Worm (Caenorhabditis elegans) whole organism, L3 larva: ENCODE measurements around the gene F55A11.6.

Source experiments
- R02D3.7 ChIP-seq: fragments of 150-350 bp; optimal IDR thresholded peaks from 2 replicates; lab custom pipeline; 2014; ENCODE audit warnings: missing biosample characterization, missing genetic modification characterization
- ZK546.5 ChIP-seq: sonication (generic microtip); optimal IDR thresholded peaks from 2 replicates; lab custom pipeline; 2017; ENCODE audit warnings: missing biosample characterization, missing genetic modification characterization
- aly-2 ChIP-seq: fragments of 150-350 bp; optimal IDR thresholded peaks from 2 replicates; lab custom pipeline; 2014; ENCODE audit warnings: missing biosample characterization, missing genetic modification characterization
- ama-1 ChIP-seq: fragments of 150-350 bp; optimal IDR thresholded peaks from 2 replicates; lab custom pipeline; 2018
- ceh-16 ChIP-seq: sonication (generic microtip); optimal IDR thresholded peaks from 2 replicates; lab custom pipeline; 2017; ENCODE audit warnings: missing biosample characterization, missing genetic modification characterization
- ceh-28 ChIP-seq: fragments of 150-350 bp; optimal IDR thresholded peaks from 2 replicates; lab custom pipeline; 2014; ENCODE audit warnings: missing biosample characterization, missing genetic modification reagents, missing genetic modification characterization
- ceh-82 ChIP-seq: fragments of 150-350 bp; optimal IDR thresholded peaks from 2 replicates; lab custom pipeline; 2014; ENCODE audit warnings: missing biosample characterization, missing genetic modification characterization
- ceh-9 ChIP-seq: sonication (generic microtip); optimal IDR thresholded peaks from 2 replicates; lab custom pipeline; 2018; ENCODE audit warnings: missing biosample characterization, missing genetic modification characterization
- egl-27 ChIP-seq: sonication (generic microtip); optimal IDR thresholded peaks from 4 replicates; lab custom pipeline; 2017; ENCODE audit warnings: missing biosample characterization, missing genetic modification reagents, missing genetic modification characterization
- egl-5 ChIP-seq: fragments of 150-350 bp; optimal IDR thresholded peaks from 2 replicates; lab custom pipeline; 2017; ENCODE audit warnings: missing biosample characterization, missing genetic modification reagents, missing genetic modification characterization, inconsistent platforms
- elt-1 ChIP-seq: fragments of 150-350 bp; optimal IDR thresholded peaks from 2 replicates; lab custom pipeline; 2014; ENCODE audit warnings: missing biosample characterization, missing genetic modification characterization
- elt-2 ChIP-seq: sonication (generic microtip); optimal IDR thresholded peaks from 2 replicates; lab custom pipeline; 2016; ENCODE audit warnings: missing genetic modification reagents, mild to moderate bottlenecking, missing genetic modification characterization, missing compliant biosample characterization
- elt-3 ChIP-seq, 3 experiments: fragments of 150-350 bp in 1 of 3; sonication (generic microtip) in 2 of 3; optimal IDR thresholded peaks; 2 replicates in 2 of 3; 4 replicates in 1 of 3; lab custom pipeline; 2014 to 2017; ENCODE audit warnings: missing biosample characterization in 3 of 3, missing genetic modification characterization in 3 of 3
- eor-1 ChIP-seq, 2 experiments: fragments of 150-350 bp; optimal IDR thresholded peaks; 2 replicates each; lab custom pipeline; 2014 to 2018; ENCODE audit warnings: missing biosample characterization in 2 of 2, missing genetic modification characterization in 2 of 2
- fkh-10 ChIP-seq: sonication (generic microtip); optimal IDR thresholded peaks from 2 replicates; lab custom pipeline; 2017; ENCODE audit warnings: missing biosample characterization, missing genetic modification reagents, missing genetic modification characterization
- fkh-2 ChIP-seq: fragments of 150-350 bp; optimal IDR thresholded peaks from 2 replicates; lab custom pipeline; 2014; ENCODE audit warnings: missing biosample characterization, missing genetic modification reagents, missing genetic modification characterization
- hmg-11 ChIP-seq: sonication (generic microtip); optimal IDR thresholded peaks from 2 replicates; lab custom pipeline; 2016; ENCODE audit warnings: missing genetic modification characterization, missing compliant biosample characterization
- jun-1 ChIP-seq: fragments of 150-350 bp; optimal IDR thresholded peaks from 2 replicates; lab custom pipeline; 2014; ENCODE audit warnings: missing biosample characterization, missing genetic modification reagents, missing genetic modification characterization
- lin-15B ChIP-seq: fragments of 150-350 bp; optimal IDR thresholded peaks from 2 replicates; lab custom pipeline; 2014; ENCODE audit warnings: missing biosample characterization, missing genetic modification characterization
- lin-39 ChIP-seq: fragments of 150-350 bp; optimal IDR thresholded peaks from 2 replicates; lab custom pipeline; 2018; ENCODE audit warnings: missing biosample characterization, missing genetic modification reagents, missing genetic modification characterization
- lsy-12 ChIP-seq: sonication (generic microtip); optimal IDR thresholded peaks from 2 replicates; lab custom pipeline; 2016; ENCODE audit warnings: mild to moderate bottlenecking, missing genetic modification characterization, missing compliant biosample characterization
- mdl-1 ChIP-seq: fragments of 150-350 bp; optimal IDR thresholded peaks from 2 replicates; lab custom pipeline; 2014; ENCODE audit warnings: missing biosample characterization, missing genetic modification characterization
- nfya-1 ChIP-seq: sonication (generic microtip); optimal IDR thresholded peaks from 2 replicates; lab custom pipeline; 2017; ENCODE audit warnings: missing genetic modification characterization, mild to moderate bottlenecking, missing compliant biosample characterization, antibody characterized with exemption, moderate library complexity; ENCODE audit not compliant: insufficient read depth
- nhr-11 ChIP-seq: fragments of 150-350 bp; optimal IDR thresholded peaks from 2 replicates; lab custom pipeline; 2014; ENCODE audit warnings: missing biosample characterization, missing genetic modification characterization
- nhr-12 ChIP-seq: fragments of 150-350 bp; optimal IDR thresholded peaks from 2 replicates; lab custom pipeline; 2014; ENCODE audit warnings: missing biosample characterization, missing genetic modification characterization
- nhr-23 ChIP-seq: fragments of 150-350 bp; optimal IDR thresholded peaks from 2 replicates; lab custom pipeline; 2014; ENCODE audit warnings: missing biosample characterization, missing genetic modification reagents, missing genetic modification characterization
- nhr-25 ChIP-seq: sonication (generic microtip); optimal IDR thresholded peaks from 2 replicates; lab custom pipeline; 2017; ENCODE audit warnings: missing biosample characterization, missing genetic modification characterization
- nhr-28 ChIP-seq: fragments of 150-350 bp; optimal IDR thresholded peaks from 2 replicates; lab custom pipeline; 2014; ENCODE audit warnings: missing biosample characterization, missing genetic modification characterization
- nhr-43 ChIP-seq: sonication (generic microtip); optimal IDR thresholded peaks from 2 replicates; lab custom pipeline; 2016; ENCODE audit warnings: mild to moderate bottlenecking, missing genetic modification characterization, missing compliant biosample characterization; ENCODE audit not compliant: poor library complexity, severe bottlenecking
- nhr-77 ChIP-seq: fragments of 150-350 bp; optimal IDR thresholded peaks from 2 replicates; lab custom pipeline; 2014; ENCODE audit warnings: missing biosample characterization, missing genetic modification characterization
- pha-4 ChIP-seq: fragments of 150-350 bp; optimal IDR thresholded peaks from 2 replicates; lab custom pipeline; 2014; ENCODE audit warnings: missing biosample characterization, missing genetic modification reagents, missing genetic modification characterization
- pqm-1 ChIP-seq: fragments of 150-350 bp; optimal IDR thresholded peaks from 2 replicates; lab custom pipeline; 2017; ENCODE audit warnings: missing biosample characterization, missing genetic modification characterization, inconsistent platforms
- sea-2 ChIP-seq: fragments of 150-350 bp; sonication (generic microtip); optimal IDR thresholded peaks from 4 replicates; lab custom pipeline; 2014; ENCODE audit warnings: missing biosample characterization, missing genetic modification reagents, missing genetic modification characterization
- skn-1 ChIP-seq: fragments of 150-350 bp; optimal IDR thresholded peaks from 2 replicates; lab custom pipeline; 2014; ENCODE audit warnings: missing biosample characterization, missing genetic modification characterization
- snpc-4 ChIP-seq: fragments of 150-350 bp; optimal IDR thresholded peaks from 2 replicates; lab custom pipeline; 2014; ENCODE audit warnings: missing biosample characterization, missing genetic modification characterization
- unc-39 ChIP-seq: sonication (generic microtip); optimal IDR thresholded peaks from 4 replicates; lab custom pipeline; 2017; ENCODE audit warnings: missing biosample characterization, missing genetic modification characterization
- ztf-4 ChIP-seq: fragments of 150-350 bp; optimal IDR thresholded peaks from 2 replicates; lab custom pipeline; 2014; ENCODE audit warnings: missing biosample characterization, missing genetic modification characterization

Gene F55A11.6

ce11 chrV:11739820-11740219, 36.8 kb upstream of the F55A11.6 start, which contains the start of gene T04F3.1:
T04F3.1 (plus strand) TSS chrV:11740065.
- TF ChIP-seq lin-39 (tag; lab: Kevin White, UChicago): no peak
- TF ChIP-seq fkh-2 (tag; lab: Kevin White, UChicago): no peak
- no peak for TF ChIP-seq eor-1 (tag; optimal IDR thresholded peaks at IDR 0.05; lab: Kevin White, UChicago)
- no peak for TF ChIP-seq nhr-11 (tag; lab: Kevin White, UChicago)
- TF ChIP-seq nhr-12 (tag; lab: Kevin White, UChicago): no peak
- no peak for TF ChIP-seq sea-2
- TF ChIP-seq ama-1 (lab: Kevin White, UChicago): no peak
- TF ChIP-seq unc-39 (tag; lab: Kevin White, UChicago): no peak
- TF ChIP-seq ceh-28 (tag; lab: Kevin White, UChicago): no peak
- TF ChIP-seq nhr-43 (tag; lab: Kevin White, UChicago): peak; percentile 56
- no peak for TF ChIP-seq nhr-77 (tag; lab: Kevin White, UChicago)
- TF ChIP-seq nhr-23: peak; percentile 27
- TF ChIP-seq fkh-10 (GFP tag; lab: Kevin White, UChicago): no peak
- no peak for TF ChIP-seq egl-5 (tag; lab: Kevin White, UChicago)
- TF ChIP-seq elt-3 (tag; optimal IDR thresholded peaks at IDR 0.05; lab: Kevin White, UChicago): peak in 2 of 3 experiments; percentile 15 to 84
- no peak for TF ChIP-seq jun-1 (tag; lab: Kevin White, UChicago)
- TF ChIP-seq nhr-25 (tag; lab: Kevin White, UChicago): peak; percentile 33
- no peak for TF ChIP-seq R02D3.7
- TF ChIP-seq nfya-1 (tag; lab: Kevin White, UChicago): no peak
- TF ChIP-seq ZK546.5: no peak
- no peak for TF ChIP-seq ceh-16 (tag; lab: Kevin White, UChicago)
- TF ChIP-seq pqm-1 (tag; lab: Kevin White, UChicago): no peak
- no peak for TF ChIP-seq snpc-4 (tag; lab: Kevin White, UChicago)
- no peak for TF ChIP-seq lin-15B (tag; lab: Kevin White, UChicago)
- no peak for TF ChIP-seq ceh-9 (tag; lab: Kevin White, UChicago)
- no peak for TF ChIP-seq skn-1 (tag; lab: Kevin White, UChicago)

ce11 chrV:11741078-11741477, 35.6 kb upstream of the F55A11.6 start:
- no peak for TF ChIP-seq elt-1 (tag; lab: Kevin White, UChicago)
- TF ChIP-seq ZK546.5: no peak
- no peak for TF ChIP-seq elt-2 (tag; lab: Kevin White, UChicago)
- TF ChIP-seq ceh-82 (tag; lab: Kevin White, UChicago): no peak
- no peak for TF ChIP-seq ceh-9 (tag; lab: Kevin White, UChicago)
- no peak for TF ChIP-seq eor-1 (tag; optimal IDR thresholded peaks at IDR 0.05; lab: Kevin White, UChicago)
- TF ChIP-seq nhr-23: no peak
- no peak for TF ChIP-seq fkh-2 (tag; lab: Kevin White, UChicago)
- no peak for TF ChIP-seq R02D3.7
- no peak for TF ChIP-seq nhr-11 (tag; lab: Kevin White, UChicago)
- TF ChIP-seq jun-1 (tag; lab: Kevin White, UChicago): no peak
- TF ChIP-seq skn-1 (tag; lab: Kevin White, UChicago): no peak
- TF ChIP-seq ztf-4: no peak
- no peak for TF ChIP-seq sea-2
- TF ChIP-seq pha-4 (tag; lab: Kevin White, UChicago): no peak
- TF ChIP-seq egl-5 (tag; lab: Kevin White, UChicago): no peak
- no peak for TF ChIP-seq hmg-11
- no peak for TF ChIP-seq aly-2
- no peak for TF ChIP-seq mdl-1 (tag; lab: Kevin White, UChicago)
- TF ChIP-seq, all 47 proteins: peak for 0

ce11 chrV:11751480-11751879, 25.2 kb upstream of the F55A11.6 start:
- TF ChIP-seq ZK546.5: no peak

- TF ChIP-seq egl-27 (tag; lab: Kevin White, UChicago) (no peak), elt-2 (tag; lab: Kevin White, UChicago) (peak; percentile 64), pqm-1 (tag; lab: Kevin White, UChicago) (peak; percentile 7), R02D3.7 (no peak), lsy-12 (no peak), nhr-28 (tag; lab: Kevin White, UChicago) (no peak)
These were observed 20.8 kb upstream of the F55A11.6 start for ce11 chrV:11755848-11756247.
